Fruit fly (Drosophila melanogaster) Kc167 (cell line): ENCODE results near the gene CG5849.

ENCODE experiments used
- Myc ChIP-seq: fragments of >200 bp; optimal IDR thresholded peaks from 2 replicates; lab custom pipeline; 2017; ENCODE audit warnings: missing external identifiers
- insv ChIP-seq: fragments of >200 bp; optimal IDR thresholded peaks from 3 replicates; lab custom pipeline; 2018; ENCODE audit warnings: missing external identifiers
- psq ChIP-seq: fragments of >200 bp; optimal IDR thresholded peaks from 2 replicates; lab custom pipeline; 2017; ENCODE audit warnings: missing external identifiers

DNA sequence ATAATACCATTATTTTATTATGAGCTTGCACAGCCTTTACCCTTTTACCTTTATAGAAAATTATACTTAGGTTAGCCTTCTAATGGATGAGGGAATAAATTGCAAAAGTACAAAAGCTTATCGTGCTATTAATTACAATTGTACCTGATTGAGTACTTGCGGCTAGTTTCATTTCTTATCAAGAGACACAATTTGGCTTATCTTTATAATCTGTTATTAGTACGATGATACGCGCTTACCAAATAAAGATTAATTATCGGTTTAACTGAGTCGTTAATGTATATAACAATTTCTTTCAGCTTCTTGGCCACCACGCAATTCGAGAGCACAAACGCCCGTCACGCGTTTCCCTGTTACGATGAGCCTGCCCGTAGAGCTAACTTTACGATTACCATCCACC, 6.0 kb downstream of the CG5849 start:
- TF ChIP-seq insv (lab: Kevin White, UChicago) = no peak
- TF ChIP-seq Myc (lab: Kevin White, UChicago) = no peak
- no peak for TF ChIP-seq psq (lab: Kevin White, UChicago)
